Worm (Caenorhabditis elegans) whole organism, L4 larva: ENCODE measurements around the gene npp-19.

Experiments used
- F44E2.7 ChIP-seq: fragments of 200-800 bp; sonication (Bioruptor generic); IDR thresholded peaks from 2 replicates; pipeline ENCODE4 v2.1.2; 2022; ENCODE audit warnings: missing genetic modification characterization, missing compliant biosample characterization
- F49E8.2 ChIP-seq: sonication (generic microtip); optimal IDR thresholded peaks from 2 replicates; lab custom pipeline; 2016; ENCODE audit warnings: missing compliant biosample characterization, mild to moderate bottlenecking, missing genetic modification characterization, borderline replicate concordance
- Y5F2A.4 ChIP-seq: fragments of 200-800 bp; sonication (Bioruptor generic); optimal IDR thresholded peaks from 2 replicates; lab custom pipeline; 2018; ENCODE audit warnings: mild to moderate bottlenecking, missing genetic modification characterization, missing compliant biosample characterization
- Y75B8A.6 ChIP-seq: fragments of 200-800 bp; sonication (Bioruptor generic); IDR thresholded peaks from 2 replicates; pipeline ENCODE4 v1.3.6; 2022; ENCODE audit warnings: missing genetic modification reagents, missing genetic modification characterization, missing compliant biosample characterization
- aha-1 ChIP-seq: fragments of 150-350 bp; peaks from one replicate; lab custom pipeline; 2014; ENCODE audit warnings: missing biosample characterization, missing genetic modification characterization
- arid-1 ChIP-seq: fragments of 200-800 bp; sonication (Bioruptor generic); conservative IDR thresholded peaks from 2 replicates; pipeline ENCODE4 v1.3.6; 2022; ENCODE audit warnings: missing genetic modification reagents, missing genetic modification characterization, missing compliant biosample characterization
- ces-1 ChIP-seq: fragments of 150-350 bp; sonication (generic microtip); optimal IDR thresholded peaks from 4 replicates; lab custom pipeline; 2014; ENCODE audit warnings: missing biosample characterization, missing genetic modification reagents, missing genetic modification characterization
- ctbp-1 ChIP-seq: fragments of 200-800 bp; sonication (Bioruptor generic); IDR thresholded peaks from 2 replicates; pipeline ENCODE4 v1.3.6; 2022; ENCODE audit warnings: missing genetic modification reagents, missing genetic modification characterization, missing compliant biosample characterization
- daf-12 ChIP-seq: fragments of 150-350 bp; optimal IDR thresholded peaks from 2 replicates; lab custom pipeline; 2014; ENCODE audit warnings: missing biosample characterization, missing genetic modification reagents, missing genetic modification characterization
- daf-16 ChIP-seq, 3 experiments: sonication (generic microtip); optimal IDR thresholded peaks; 2 replicates each; lab custom pipeline; 2016 to 2017; ENCODE audit warnings: missing genetic modification characterization in 3 of 3, missing genetic modification reagents in 3 of 3, mild to moderate bottlenecking in 2 of 3, missing compliant biosample characterization in 2 of 3, missing biosample characterization in 1 of 3, moderate library complexity in 1 of 3
- dmd-8 ChIP-seq: fragments of 200-800 bp; sonication (Bioruptor generic); IDR thresholded peaks from 2 replicates; pipeline ENCODE4 v1.3.6; 2022; ENCODE audit warnings: missing genetic modification characterization, missing compliant biosample characterization
- dmd-9 ChIP-seq: fragments of 200-800 bp; sonication (Bioruptor generic); IDR thresholded peaks from 2 replicates; pipeline ENCODE4 v1.3.6; 2022; ENCODE audit warnings: missing genetic modification reagents, missing genetic modification characterization, missing compliant biosample characterization
- duxl-1 ChIP-seq: sonication (generic microtip); optimal IDR thresholded peaks from 2 replicates; lab custom pipeline; 2016; ENCODE audit warnings: mild to moderate bottlenecking, missing genetic modification characterization, moderate library complexity, missing compliant biosample characterization; ENCODE audit not compliant: poor library complexity
- fos-1 ChIP-seq: fragments of 150-350 bp; optimal IDR thresholded peaks from 2 replicates; lab custom pipeline; 2014; ENCODE audit warnings: missing biosample characterization, missing genetic modification characterization
- hlh-11 ChIP-seq: fragments of 200-800 bp; sonication (Bioruptor generic); optimal IDR thresholded peaks from 2 replicates; lab custom pipeline; 2018; ENCODE audit warnings: mild to moderate bottlenecking, missing genetic modification characterization, missing compliant biosample characterization
- lin-1 ChIP-seq: fragments of 200-800 bp; sonication (Bioruptor generic); IDR thresholded peaks from 2 replicates; pipeline ENCODE4 v1.3.6; 2022; ENCODE audit warnings: missing genetic modification reagents, missing genetic modification characterization, missing compliant biosample characterization
- lin-13 ChIP-seq: fragments of 150-350 bp; optimal IDR thresholded peaks from 2 replicates; lab custom pipeline; 2014; ENCODE audit warnings: missing biosample characterization, missing genetic modification reagents, missing genetic modification characterization
- lin-15B ChIP-seq: fragments of 150-350 bp; sonication (generic microtip); optimal IDR thresholded peaks from 3 replicates; lab custom pipeline; 2014; ENCODE audit warnings: missing biosample characterization, missing genetic modification characterization
- lin-29 ChIP-seq: fragments of 200-800 bp; sonication (Bioruptor generic); IDR thresholded peaks from 2 replicates; pipeline ENCODE4 v1.3.6; 2022; ENCODE audit warnings: missing genetic modification reagents, missing genetic modification characterization, missing compliant biosample characterization
- lin-38 ChIP-seq: fragments of 200-800 bp; sonication (Bioruptor generic); IDR thresholded peaks from 2 replicates; pipeline ENCODE4 v1.3.6; 2022; ENCODE audit warnings: missing genetic modification reagents, missing genetic modification characterization, missing compliant biosample characterization
- lin-39 ChIP-seq: fragments of 150-350 bp; optimal IDR thresholded peaks from 2 replicates; lab custom pipeline; 2014; ENCODE audit warnings: missing biosample characterization, missing genetic modification reagents, missing genetic modification characterization
- madf-5 ChIP-seq, 2 experiments: fragments of 200-800 bp; sonication (Bioruptor generic); IDR thresholded peaks; 2 replicates each; pipeline ENCODE4 v1.3.6; 2022; ENCODE audit warnings: missing compliant biosample characterization in 2 of 2, missing genetic modification characterization in 2 of 2
- madf-9 ChIP-seq: fragments of 200-800 bp; sonication (Bioruptor generic); conservative IDR thresholded peaks from 2 replicates; pipeline ENCODE4 v1.3.6; 2022; ENCODE audit warnings: missing genetic modification reagents, missing genetic modification characterization, missing compliant biosample characterization
- mdl-1 ChIP-seq, 2 experiments: fragments of 150-350 bp in 1 of 2; sonication (generic microtip) in 1 of 2; optimal IDR thresholded peaks; 2 replicates each; lab custom pipeline; 2014 to 2017; ENCODE audit warnings: missing biosample characterization in 2 of 2, missing genetic modification characterization in 2 of 2
- mes-2 ChIP-seq: sonication (generic microtip); optimal IDR thresholded peaks from 2 replicates; lab custom pipeline; 2016; ENCODE audit warnings: missing genotype, mild to moderate bottlenecking, missing genetic modification characterization, missing compliant biosample characterization; ENCODE audit not compliant: poor library complexity, severe bottlenecking
- mxl-2 ChIP-seq: fragments of 200-800 bp; sonication (Bioruptor generic); conservative IDR thresholded peaks from 2 replicates; pipeline ENCODE4 v1.3.6; 2022; ENCODE audit warnings: missing genetic modification reagents, missing genetic modification characterization, missing compliant biosample characterization
- mxl-3 ChIP-seq: fragments of 200-800 bp; sonication (Bioruptor generic); optimal IDR thresholded peaks from 2 replicates; lab custom pipeline; 2018; ENCODE audit warnings: mild to moderate bottlenecking, missing genetic modification characterization, missing compliant biosample characterization
- nhr-102 ChIP-seq: sonication (generic microtip); optimal IDR thresholded peaks from 2 replicates; lab custom pipeline; 2016; ENCODE audit warnings: mild to moderate bottlenecking, missing genetic modification characterization, moderate library complexity, missing compliant biosample characterization
- nhr-41 ChIP-seq: fragments of 200-800 bp; sonication (Bioruptor generic); IDR thresholded peaks from 2 replicates; pipeline ENCODE4 v1.3.6; 2022; ENCODE audit warnings: missing genetic modification reagents, missing genetic modification characterization, missing compliant biosample characterization
- nhr-42 ChIP-seq: fragments of 200-800 bp; sonication (Bioruptor generic); IDR thresholded peaks from 2 replicates; pipeline ENCODE4 v1.3.6; 2022; ENCODE audit warnings: missing genetic modification characterization, missing compliant biosample characterization
- nhr-6 ChIP-seq: fragments of 150-350 bp; optimal IDR thresholded peaks from 2 replicates; lab custom pipeline; 2014; ENCODE audit warnings: missing biosample characterization, missing genetic modification characterization
- nhr-77 ChIP-seq: fragments of 150-350 bp; optimal IDR thresholded peaks from 2 replicates; lab custom pipeline; 2014; ENCODE audit warnings: missing biosample characterization, missing genetic modification characterization
- pha-4 ChIP-seq, 2 experiments: fragments of 150-350 bp in 1 of 2; fragments of 200-800 bp in 1 of 2; sonication (Bioruptor generic) in 1 of 2; IDR thresholded peaks in 1 of 2; optimal IDR thresholded peaks in 1 of 2; 2 replicates each; pipeline versions ENCODE4 v1.3.6 to Lab custom; 2014 to 2022; ENCODE audit warnings: missing genetic modification characterization in 2 of 2, missing genetic modification reagents in 2 of 2, missing biosample characterization in 1 of 2, missing compliant biosample characterization in 1 of 2
- pqm-1 ChIP-seq: sonication (generic microtip); optimal IDR thresholded peaks from 2 replicates; lab custom pipeline; 2017; ENCODE audit warnings: missing biosample characterization, missing genetic modification characterization
- rbr-2 ChIP-seq: sonication (generic microtip); optimal IDR thresholded peaks from 2 replicates; lab custom pipeline; 2016; ENCODE audit warnings: missing genotype, missing genetic modification characterization, missing compliant biosample characterization
- spr-1 ChIP-seq: sonication (generic microtip); optimal IDR thresholded peaks from 2 replicates; lab custom pipeline; 2016; ENCODE audit warnings: mild to moderate bottlenecking, missing genetic modification characterization, missing compliant biosample characterization
- unc-62 ChIP-seq, 3 experiments: fragments of 150-350 bp in 1 of 3; sonication (generic microtip); optimal IDR thresholded peaks in 2 of 3; peaks in 1 of 3; 1 replicate in 1 of 3; 2 replicates in 2 of 3; lab custom pipeline; 2014 to 2017; ENCODE audit warnings: missing biosample characterization in 3 of 3, missing genetic modification characterization in 3 of 3, missing genetic modification reagents in 3 of 3, missing genotype in 1 of 3
- zip-11 ChIP-seq: fragments of 200-800 bp; sonication (Bioruptor generic); IDR thresholded peaks from 2 replicates; pipeline ENCODE4 v1.3.6; 2022; ENCODE audit warnings: missing genetic modification characterization, missing compliant biosample characterization
- ztf-7 ChIP-seq: fragments of 150-350 bp; optimal IDR thresholded peaks from 2 replicates; lab custom pipeline; 2014; ENCODE audit warnings: missing biosample characterization, missing genetic modification characterization

The npp-19 gene

DNA sequence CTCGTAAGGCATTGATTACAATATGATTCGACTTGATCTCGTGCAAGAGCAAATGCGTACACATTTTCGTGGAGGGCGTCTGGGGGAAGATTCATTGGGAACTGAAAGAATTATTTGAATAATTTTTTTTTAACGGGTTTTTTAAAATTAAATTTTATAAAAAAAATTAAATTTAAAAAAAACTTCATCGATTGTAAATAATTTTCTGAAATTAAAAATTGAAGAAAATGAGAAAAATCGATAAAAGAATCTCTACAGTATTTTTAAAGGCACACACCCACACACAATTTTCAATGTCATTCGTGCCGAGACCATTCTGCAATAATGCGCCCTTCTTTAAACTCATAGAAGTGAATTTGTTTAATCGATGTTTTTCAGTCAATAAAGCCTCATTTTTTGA is 2.1 kb downstream of the npp-19 start, which contains the start of gene set-14 (continued):
- no peak for TF ChIP-seq mdl-1 (tag; optimal IDR thresholded peaks at IDR 0.05; lab: Kevin White, UChicago)
- no peak for TF ChIP-seq Y75B8A.6 (GFP tag; lab: Robert Waterston, UW)
- TF ChIP-seq mxl-3 (GFP tag; lab: Kevin White, UChicago): no peak

DNA sequence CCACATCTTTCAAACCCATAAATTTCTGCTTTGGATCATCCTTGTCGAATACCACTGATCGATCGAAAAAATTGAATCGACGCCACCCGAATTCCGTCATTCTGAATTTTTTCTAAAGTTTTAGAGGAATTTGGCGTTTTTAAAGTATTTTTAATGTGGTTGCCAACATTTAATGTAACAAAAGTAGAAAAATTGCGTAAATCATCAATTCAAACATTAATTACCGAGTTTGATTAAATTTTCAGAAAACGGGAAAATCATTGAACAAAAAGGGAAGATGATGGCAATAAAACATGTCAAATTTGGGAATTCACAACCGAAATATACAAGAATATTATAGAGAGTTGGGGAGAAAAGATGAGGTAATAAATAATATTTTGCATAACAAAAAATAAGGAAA is 4.9 kb downstream of the npp-19 start, which contains the start of gene vps-11:
Gene vps-11 (minus strand): TSS at position 101 of the 400 bp plus-strand sequence.
- no peak for TF ChIP-seq ctbp-1 (GFP tag; lab: Robert Waterston, UW)
- TF ChIP-seq lin-39 (tag; lab: Kevin White, UChicago): no peak

ce11 chrII:10792611-10793010 is 5.7 kb downstream of the npp-19 start:
- TF ChIP-seq hlh-11 (tag; lab: Kevin White, UChicago): no peak
- peak in 1 of 2 experiments; percentile 96 for TF ChIP-seq unc-62 (GFP tag; optimal IDR thresholded peaks at IDR 0.05 in 1 of 2; lab: Kevin White, UChicago)
- no peak for TF ChIP-seq unc-62 (tag; optimal IDR thresholded peaks at IDR 0.05; lab: Kevin White, UChicago)

ce11 chrII:10787240-10787639 is 11.0 kb downstream of the npp-19 start, which contains the start of gene tag-209:
tag-209 (plus strand) TSS chrII:10787312.
- TF ChIP-seq lin-38 (GFP tag; lab: Robert Waterston, UW) (0 out of 2 replicates have a peak, but pooled peaks have one; percentile 15), F49E8.2 (no peak)

- TF ChIP-seq lin-15B (tag; lab: Kevin White, UChicago) (no peak), daf-12 (tag; lab: Kevin White, UChicago) (no peak), spr-1 (no peak), F44E2.7 (GFP tag; lab: Robert Waterston, UW) (no peak), daf-16 (GFP tag; optimal IDR thresholded peaks at IDR 0.05; lab: Kevin White, UChicago) (no peak), daf-16 (tag; optimal IDR thresholded peaks at IDR 0.05; lab: Kevin White, UChicago) (peak; percentile 65), lin-29 (GFP tag; lab: Robert Waterston, UW) (no peak), duxl-1 (tag; lab: Kevin White, UChicago) (no peak), nhr-77 (tag; lab: Kevin White, UChicago) (peak; percentile 4), ces-1 (GFP tag; lab: Kevin White, UChicago) (no peak), Y75B8A.6 (GFP tag; lab: Robert Waterston, UW) (no peak), Y5F2A.4 (GFP tag; lab: Kevin White, UChicago) (no peak), mes-2 (peak; percentile 84), unc-62 (GFP tag; optimal IDR thresholded peaks at IDR 0.05 in 1 of 2; lab: Kevin White, UChicago) (peak in 1 of 2 experiments; percentile 65), unc-62 (tag; optimal IDR thresholded peaks at IDR 0.05; lab: Kevin White, UChicago) (no peak), F49E8.2 (no peak), pha-4 (GFP tag; IDR thresholded peaks at IDR 0.05; lab: Robert Waterston, UW) (no peak), pha-4 (tag; optimal IDR thresholded peaks at IDR 0.05; lab: Kevin White, UChicago) (peak; percentile 69), nhr-102 (tag; lab: Kevin White, UChicago) (peak; percentile 33), mxl-2 (no peak), nhr-41 (GFP tag; lab: Robert Waterston, UW) (no peak), fos-1 (tag; lab: Kevin White, UChicago) (no peak), lin-1 (GFP tag; lab: Robert Waterston, UW) (0 out of 2 replicates have a peak, but pooled peaks have one; percentile 29), madf-5 (GFP tag; IDR thresholded peaks at IDR 0.05; lab: Robert Waterston, UW) (no peak), lin-13 (GFP tag; lab: Kevin White, UChicago) (no peak), nhr-6 (tag; lab: Kevin White, UChicago) (no peak), aha-1 (tag; lab: Kevin White, UChicago) (peak; percentile 24), nhr-42 (GFP tag; lab: Robert Waterston, UW) (no peak), madf-9 (GFP tag; lab: Robert Waterston, UW) (no peak), zip-11 (GFP tag; lab: Robert Waterston, UW) (no peak), rbr-2 (tag; lab: Kevin White, UChicago) (peak; percentile 21), dmd-8 (no peak), arid-1 (no peak), lin-38 (GFP tag; lab: Robert Waterston, UW) (peak; percentile 73), dmd-9 (GFP tag; lab: Robert Waterston, UW) (no peak), ztf-7 (no peak), pqm-1 (peak; percentile 2)
Observed at ce11 chrII:10784780-10785463, 13.4 kb downstream of the npp-19 start, which contains the start of gene cdl-1. cdl-1 (plus strand) TSS chrII:10785452.
